Fruit fly (Drosophila melanogaster): ENCODE results near the gene CG3638.

The CG3638 gene

dm6 chrX:1236475-1236874 is at the start of gene CG3638 (continued):
- no peak for TF ChIP-seq unpg (GFP tag; optimal IDR thresholded peaks at IDR 0.05)
- TF ChIP-seq CG15073 (GFP tag; optimal IDR thresholded peaks at IDR 0.05), result no peak
- TF ChIP-seq CG6813 (GFP tag; optimal IDR thresholded peaks at IDR 0.05), result no peak
- peak; percentile 80 for TF ChIP-seq CG15514 (GFP tag; optimal IDR thresholded peaks at IDR 0.05)
- no peak for TF ChIP-seq CG8944 (GFP tag; optimal IDR thresholded peaks at IDR 0.05)
- TF ChIP-seq CG10321 (GFP tag; IDR thresholded peaks at IDR 0.05), result no peak
- no peak for TF ChIP-seq CG8388 (GFP tag; optimal IDR thresholded peaks at IDR 0.05)
- TF ChIP-seq Dref (GFP tag; IDR thresholded peaks at IDR 0.05), result peak; percentile 96
- TF ChIP-seq CG34376 (GFP tag; optimal IDR thresholded peaks at IDR 0.05), result peak; percentile 10
- TF ChIP-seq Lim3 (GFP tag; IDR thresholded peaks at IDR 0.05), result no peak
- TF ChIP-seq CG12769 (tag; optimal IDR thresholded peaks at IDR 0.05), result peak; percentile 54
- TF ChIP-seq Dll (GFP tag; IDR thresholded peaks at IDR 0.05; ENCODE audit: partially characterized antibody), result peak; percentile 78
- TF ChIP-seq Dek (tag; optimal IDR thresholded peaks at IDR 0.05), result peak; percentile 60
- no peak for TF ChIP-seq salm (tag; optimal IDR thresholded peaks at IDR 0.05)
- peak; percentile 63 for TF ChIP-seq CG8924 (tag; optimal IDR thresholded peaks at IDR 0.05)
- peak; percentile 96 for TF ChIP-seq pzg (GFP tag; optimal IDR thresholded peaks at IDR 0.05)
- TF ChIP-seq onecut (GFP tag; IDR thresholded peaks at IDR 0.05), result peak; percentile 73
- no peak for TF ChIP-seq CG11723 (GFP tag; optimal IDR thresholded peaks at IDR 0.05)
- no peak for TF ChIP-seq odd (GFP tag; optimal IDR thresholded peaks at IDR 0.05)
- no peak for TF ChIP-seq CG10147 (GFP tag; optimal IDR thresholded peaks at IDR 0.05)
- peak; percentile 45 for TF ChIP-seq tna (GFP tag; IDR thresholded peaks at IDR 0.05; ENCODE audit: partially characterized antibody)
- no peak for TF ChIP-seq CG12219 (GFP tag; optimal IDR thresholded peaks at IDR 0.05)
- no peak for TF ChIP-seq Drgx (GFP tag; IDR thresholded peaks at IDR 0.05)
- TF ChIP-seq H2.0 (GFP tag; IDR thresholded peaks at IDR 0.05), result no peak
- no peak for TF ChIP-seq pfk (GFP tag; optimal IDR thresholded peaks at IDR 0.05)
- TF ChIP-seq Sry-β (GFP tag; optimal IDR thresholded peaks at IDR 0.05), result no peak
- TF ChIP-seq Fer3 (tag; optimal IDR thresholded peaks at IDR 0.05), result no peak
- TF ChIP-seq ato (GFP tag; IDR thresholded peaks at IDR 0.05; ENCODE audit: partially characterized antibody), result peak; percentile 62
- TF ChIP-seq Ets65A (GFP tag), result peak; percentile 92
- TF ChIP-seq unc-4 (GFP tag; IDR thresholded peaks at IDR 0.05; ENCODE audit: partially characterized antibody), result peak; percentile 84
- TF ChIP-seq CG2202 (tag; optimal IDR thresholded peaks at IDR 0.05), result no peak
- TF ChIP-seq CG3838 (GFP tag; optimal IDR thresholded peaks at IDR 0.05), result no peak
- no peak for TF ChIP-seq Vsx1 (GFP tag; optimal IDR thresholded peaks at IDR 0.05)
- peak; percentile 46 for TF ChIP-seq CG7987 (GFP tag; optimal IDR thresholded peaks at IDR 0.05)
- TF ChIP-seq CG4328 (GFP tag; optimal IDR thresholded peaks at IDR 0.05), result no peak
- TF ChIP-seq CG7786 (GFP tag; optimal IDR thresholded peaks at IDR 0.05), result no peak
- peak; percentile 7 for TF ChIP-seq abd-A (tag; optimal IDR thresholded peaks at IDR 0.05)
- TF ChIP-seq gem (tag; optimal IDR thresholded peaks at IDR 0.05), result no peak
- TF ChIP-seq az2 (GFP tag; optimal IDR thresholded peaks at IDR 0.05), result no peak
- no peak for TF ChIP-seq z (GFP tag; IDR thresholded peaks at IDR 0.05)
- TF ChIP-seq Sry-δ (GFP tag; optimal IDR thresholded peaks at IDR 0.05), result peak; percentile 97
- TF ChIP-seq CG30020 (tag; optimal IDR thresholded peaks at IDR 0.05), result peak; percentile 16
- TF ChIP-seq vvl (GFP tag; IDR thresholded peaks at IDR 0.05), result peak; percentile 49
- peak; percentile 71; the same call in 1 of the 2 replicates for TF ChIP-seq sna (GFP tag; IDR thresholded peaks at IDR 0.05; ENCODE audit: partially characterized antibody)
- no peak for TF ChIP-seq gcm2 (GFP tag; optimal IDR thresholded peaks at IDR 0.05)
- TF ChIP-seq Antp (GFP tag; optimal IDR thresholded peaks at IDR 0.05), result no peak
- TF ChIP-seq CG3281 (GFP tag; optimal IDR thresholded peaks at IDR 0.05), result no peak
- TF ChIP-seq nau (GFP tag; optimal IDR thresholded peaks at IDR 0.05), result no peak
- peak; percentile 25; the same call in 1 of the 2 replicates for TF ChIP-seq CG2129 (GFP tag; IDR thresholded peaks at IDR 0.05; ENCODE audit: partially characterized antibody)
- TF ChIP-seq CG2116 (GFP tag; optimal IDR thresholded peaks at IDR 0.05), result peak; percentile 94

All from whole organism, embryonic.